Worm (Caenorhabditis elegans) whole organism, mixed stage, embryonic: ENCODE data around the gene slc-36.2.

Experiments
- ceh-83 ChIP-seq: fragments of 200-800 bp; sonication (Bioruptor generic); optimal IDR thresholded peaks from 2 replicates; lab custom pipeline; 2018; ENCODE audit warnings: mild to moderate bottlenecking, missing genetic modification characterization, missing compliant biosample characterization
- elt-3 ChIP-seq: fragments of 150-350 bp; optimal IDR thresholded peaks from 2 replicates; lab custom pipeline; 2014; ENCODE audit warnings: missing biosample characterization, missing genetic modification characterization
- nhr-12 ChIP-seq: fragments of 150-350 bp; optimal IDR thresholded peaks from 2 replicates; lab custom pipeline; 2014; ENCODE audit warnings: missing biosample characterization, missing genetic modification characterization
- snpc-4 ChIP-seq: fragments of 150-350 bp; optimal IDR thresholded peaks from 2 replicates; lab custom pipeline; 2014; ENCODE audit warnings: missing biosample characterization, missing genetic modification characterization
- ztf-11 ChIP-seq: fragments of 150-350 bp; optimal IDR thresholded peaks from 2 replicates; lab custom pipeline; 2014; ENCODE audit warnings: missing biosample characterization, missing genetic modification characterization

DNA sequence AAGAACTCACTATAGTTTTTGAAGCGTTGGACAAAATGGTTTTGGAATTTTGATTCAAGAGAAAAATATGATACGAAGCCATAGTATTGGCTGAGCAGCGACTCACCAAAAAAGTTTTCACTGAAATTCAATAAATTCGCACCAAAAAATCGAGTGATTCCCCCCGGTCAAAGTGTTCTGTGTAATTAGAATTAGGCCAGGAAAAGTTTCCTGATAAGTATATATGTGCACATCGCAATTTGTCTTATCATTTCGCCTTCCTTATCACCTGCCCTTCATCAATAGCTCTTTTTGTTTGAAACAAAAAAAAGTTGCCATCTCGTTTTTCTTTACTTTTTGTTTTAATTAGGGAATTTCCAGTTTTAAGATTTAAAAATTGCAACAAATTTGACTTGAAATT lies 682 bp upstream of the slc-36.2 start:
- TF ChIP-seq ceh-83 (GFP tag; lab: Kevin White, UChicago) (no peak), nhr-12 (tag; lab: Kevin White, UChicago) (no peak), ztf-11 (tag; lab: Kevin White, UChicago) (no peak), elt-3 (tag; lab: Kevin White, UChicago) (no peak), snpc-4 (no peak)
